Worm (Caenorhabditis elegans): Measurements from ENCODE around the gene zfp-1.

- TF ChIP-seq ama-1 (optimal IDR thresholded peaks at IDR 0.05) (no peak), F13C5.2 (tag; optimal IDR thresholded peaks at IDR 0.05) (no peak), scrt-1 (GFP tag; IDR thresholded peaks at IDR 0.05) (no peak), tbx-11 (GFP tag; IDR thresholded peaks at IDR 0.05) (no peak), flt-1 (GFP tag; IDR thresholded peaks at IDR 0.05) (no peak), sea-1 (GFP tag; conservative IDR thresholded peaks at IDR 0.05) (no peak), ceh-36 (tag; optimal IDR thresholded peaks at IDR 0.05) (no peak), tra-4 (tag; optimal IDR thresholded peaks at IDR 0.05) (no peak), B0310.2 (tag; optimal IDR thresholded peaks at IDR 0.05) (no peak), hmg-4 (GFP tag; optimal IDR thresholded peaks at IDR 0.05) (no peak), hmbx-1 (tag; optimal IDR thresholded peaks at IDR 0.05) (no peak), pes-1 (GFP tag; IDR thresholded peaks at IDR 0.05) (no peak), ceh-13 (GFP tag; optimal IDR thresholded peaks at IDR 0.05) (no peak), tbx-37 (GFP tag; conservative IDR thresholded peaks at IDR 0.05) (no peak)
Observed at ce11 chrIII:8754682-8755081, 36.7 kb upstream of the zfp-1 start, which contains the start of gene tomm-70.

All from whole organism, early embryonic.